Fruit fly (Drosophila melanogaster): ENCODE results near the gene eys.

- no peak for TF ChIP-seq spab (GFP tag; optimal IDR thresholded peaks at IDR 0.05)
- TF ChIP-seq CG1621 (tag; optimal IDR thresholded peaks at IDR 0.05), result no peak
- no peak for TF ChIP-seq Lpt (GFP tag; optimal IDR thresholded peaks at IDR 0.05)
- no peak for TF ChIP-seq CG8119 (GFP tag; IDR thresholded peaks at IDR 0.05)
- no peak for TF ChIP-seq CG3032 (tag; optimal IDR thresholded peaks at IDR 0.05)
- TF ChIP-seq svp (GFP tag), result no peak
- no peak for TF ChIP-seq Blimp-1 (GFP tag; optimal IDR thresholded peaks at IDR 0.05)
These were observed 71.5 kb downstream of the eys start, which contains the start of gene PIG-Wa for dm6 chr2L:2382971-2383370.
